Fruit fly (Drosophila melanogaster) whole organism, larva: ENCODE results near the gene CG34138.

Experiments
- noc ChIP-seq: fragments of 200-800 bp; sonication (Bioruptor generic); optimal IDR thresholded peaks from 3 replicates; lab custom pipeline; 2019; ENCODE audit warnings: missing biosample characterization, mild to moderate bottlenecking, missing genetic modification characterization, moderate library complexity

The CG34138 gene

dm6 chr3R:19671223-19671991, 36.7 kb downstream of the CG34138 start, which contains the start of gene Naam:
Gene Naam (plus strand): TSS chr3R:19671450.
- TF ChIP-seq noc (tag; lab: Kevin White, UChicago), result peak; percentile 81

- TF ChIP-seq noc (tag; lab: Kevin White, UChicago), result no peak
Measured at dm6 chr3R:19672136-19672535, 37.4 kb downstream of the CG34138 start.

- TF ChIP-seq noc (tag; lab: Kevin White, UChicago), result no peak
Measured at dm6 chr3R:19672905-19673304, 38.2 kb downstream of the CG34138 start.

- no peak for TF ChIP-seq noc (tag; lab: Kevin White, UChicago)
Measured at dm6 chr3R:19679832-19680231, 45.1 kb downstream of the CG34138 start.

dm6 chr3R:19682424-19682823, 47.7 kb downstream of the CG34138 start:
- TF ChIP-seq noc (tag; lab: Kevin White, UChicago), result no peak
